Fruit fly (Drosophila melanogaster) whole organism, prepupa: Measurements from ENCODE around the gene P5CDh2.

ENCODE experiments used
- Blimp-1 ChIP-seq: fragments of 200-800 bp; sonication (Bioruptor generic); optimal IDR thresholded peaks from 3 replicates; lab custom pipeline; 2017; ENCODE audit warnings: missing biosample characterization, missing genetic modification characterization, mild to moderate bottlenecking, moderate library complexity, missing genetic modification reagents
- CG10631 ChIP-seq: fragments of 200-800 bp; sonication (Bioruptor generic); optimal IDR thresholded peaks from 2 replicates; lab custom pipeline; 2016; ENCODE audit warnings: missing biosample characterization, missing genetic modification characterization
- CG10669 ChIP-seq: fragments of 200-800 bp; sonication (Bioruptor generic); optimal IDR thresholded peaks from 3 replicates; lab custom pipeline; 2018; ENCODE audit warnings: missing biosample characterization, mild to moderate bottlenecking, missing genetic modification characterization, moderate library complexity
- CG11294 ChIP-seq: fragments of 200-800 bp; sonication (Bioruptor generic); IDR thresholded peaks from 2 replicates; pipeline ENCODE4 v1.3.6; 2022; ENCODE audit warnings: missing biosample characterization, missing genetic modification characterization
- CG11762 ChIP-seq: fragments of 200-800 bp; sonication (Bioruptor generic); optimal IDR thresholded peaks from 3 replicates; lab custom pipeline; 2016; ENCODE audit warnings: missing biosample characterization, missing genetic modification characterization; ENCODE audit not compliant: insufficient read depth
- CG11902 ChIP-seq: fragments of 200-800 bp; sonication (Bioruptor generic); optimal IDR thresholded peaks from 3 replicates; lab custom pipeline; 2016; ENCODE audit warnings: missing biosample characterization, missing genetic modification characterization
- CG15336 ChIP-seq: fragments of 200-800 bp; sonication (Bioruptor generic); IDR thresholded peaks from 2 replicates; pipeline ENCODE4 v1.3.6; 2022; ENCODE audit warnings: missing biosample characterization, missing genetic modification characterization
- CG31627 ChIP-seq: fragments of 200-800 bp; sonication (Bioruptor generic); optimal IDR thresholded peaks from 3 replicates; lab custom pipeline; 2016; ENCODE audit warnings: missing biosample characterization, missing genetic modification characterization
- CG34406 ChIP-seq: fragments of 200-800 bp; sonication (Bioruptor generic); optimal IDR thresholded peaks from 3 replicates; lab custom pipeline; 2016; ENCODE audit warnings: missing biosample characterization, missing genetic modification characterization
- CG3919 ChIP-seq: fragments of 200-800 bp; sonication (Bioruptor generic); optimal IDR thresholded peaks from 3 replicates; lab custom pipeline; 2016; ENCODE audit warnings: missing biosample characterization, missing genetic modification characterization
- CG6163 ChIP-seq: fragments of 200-800 bp; sonication (Bioruptor generic); IDR thresholded peaks from 3 replicates; pipeline ENCODE4 v1.3.6; 2022; ENCODE audit warnings: missing biosample characterization, missing genetic modification characterization
- CG6276 ChIP-seq: fragments of 200-800 bp; sonication (Bioruptor generic); optimal IDR thresholded peaks from 2 replicates; lab custom pipeline; 2017; ENCODE audit warnings: missing biosample characterization, mild to moderate bottlenecking, missing genetic modification characterization
- CG6792 ChIP-seq: fragments of 200-800 bp; sonication (Bioruptor generic); optimal IDR thresholded peaks from 3 replicates; lab custom pipeline; 2016; ENCODE audit warnings: missing biosample characterization, missing genetic modification characterization
- CG6808 ChIP-seq: fragments of 200-800 bp; sonication (Bioruptor generic); optimal IDR thresholded peaks from 3 replicates; lab custom pipeline; 2017; ENCODE audit warnings: missing biosample characterization, missing genetic modification characterization, mild to moderate bottlenecking, moderate library complexity, missing genetic modification reagents
- CG6854 ChIP-seq: fragments of 200-800 bp; sonication (Bioruptor generic); optimal IDR thresholded peaks from 2 replicates; lab custom pipeline; 2017; ENCODE audit warnings: missing biosample characterization, mild to moderate bottlenecking, missing genetic modification characterization
- CG8319 ChIP-seq: fragments of 200-800 bp; sonication (Bioruptor generic); optimal IDR thresholded peaks from 3 replicates; lab custom pipeline; 2016; ENCODE audit warnings: missing biosample characterization, missing genetic modification characterization
- CG8632 ChIP-seq: fragments of 200-800 bp; sonication (Bioruptor generic); optimal IDR thresholded peaks from 3 replicates; lab custom pipeline; 2016; ENCODE audit warnings: missing biosample characterization, missing genetic modification characterization
- CG9139 ChIP-seq: fragments of 200-800 bp; sonication (Bioruptor generic); optimal IDR thresholded peaks from 3 replicates; lab custom pipeline; 2017; ENCODE audit warnings: missing biosample characterization, mild to moderate bottlenecking, missing genetic modification characterization
- Eip75B ChIP-seq: fragments of 200-800 bp; sonication (Bioruptor generic); optimal IDR thresholded peaks from 3 replicates; lab custom pipeline; 2016; ENCODE audit warnings: missing biosample characterization, missing genetic modification characterization
- Eip78C ChIP-seq: fragments of 200-800 bp; sonication (Bioruptor generic); peaks from one replicate; lab custom pipeline; 2016; ENCODE audit warnings: missing biosample characterization, missing genetic modification characterization
- Hr39 ChIP-seq: fragments of 200-800 bp; sonication (Bioruptor generic); optimal IDR thresholded peaks from 2 replicates; lab custom pipeline; 2016; ENCODE audit warnings: missing biosample characterization, missing genetic modification characterization
- Hr4 ChIP-seq: fragments of 200-800 bp; sonication (Bioruptor generic); optimal IDR thresholded peaks from 3 replicates; lab custom pipeline; 2016; ENCODE audit warnings: missing biosample characterization, missing genetic modification characterization
- Met ChIP-seq: fragments of 200-800 bp; sonication (Bioruptor generic); optimal IDR thresholded peaks from 3 replicates; lab custom pipeline; 2016; ENCODE audit warnings: missing biosample characterization, missing genetic modification characterization
- OdsH ChIP-seq: fragments of 200-800 bp; sonication (Bioruptor generic); optimal IDR thresholded peaks from 3 replicates; lab custom pipeline; 2016; ENCODE audit warnings: missing biosample characterization, missing genetic modification characterization
- Smox ChIP-seq: fragments of 200-800 bp; sonication (Bioruptor generic); optimal IDR thresholded peaks from 3 replicates; lab custom pipeline; 2016; ENCODE audit warnings: missing biosample characterization, missing genetic modification characterization
- Sox102F ChIP-seq: fragments of 200-800 bp; sonication (Bioruptor generic); optimal IDR thresholded peaks from 2 replicates; lab custom pipeline; 2016; ENCODE audit warnings: missing biosample characterization, mild to moderate bottlenecking, missing genetic modification characterization
- Sox14 ChIP-seq: fragments of 200-800 bp; sonication (Bioruptor generic); optimal IDR thresholded peaks from 3 replicates; lab custom pipeline; 2016; ENCODE audit warnings: missing biosample characterization, missing genetic modification characterization
- achi ChIP-seq: fragments of 200-800 bp; sonication (Bioruptor generic); optimal IDR thresholded peaks from 3 replicates; lab custom pipeline; 2016; ENCODE audit warnings: missing biosample characterization, missing genetic modification characterization
- acj6 ChIP-seq: fragments of 200-800 bp; sonication (Bioruptor generic); optimal IDR thresholded peaks from 3 replicates; lab custom pipeline; 2016; ENCODE audit warnings: missing biosample characterization, missing genetic modification characterization
- cyc ChIP-seq: fragments of 200-800 bp; sonication (Bioruptor generic); optimal IDR thresholded peaks from 3 replicates; lab custom pipeline; 2016; ENCODE audit warnings: missing biosample characterization, missing genetic modification characterization
- dac ChIP-seq: fragments of 200-800 bp; sonication (Bioruptor generic); optimal IDR thresholded peaks from 2 replicates; lab custom pipeline; 2017; ENCODE audit warnings: missing biosample characterization, mild to moderate bottlenecking, missing genetic modification characterization
- eg ChIP-seq: fragments of 200-800 bp; sonication (Bioruptor generic); IDR thresholded peaks from 3 replicates; pipeline ENCODE4 v1.3.6; 2022; ENCODE audit warnings: missing biosample characterization, missing genetic modification characterization
- esn ChIP-seq: fragments of 200-800 bp; sonication (Bioruptor generic); optimal IDR thresholded peaks from 2 replicates; lab custom pipeline; 2016; ENCODE audit warnings: missing biosample characterization, mild to moderate bottlenecking, missing genetic modification characterization, moderate library complexity
- fd59A ChIP-seq: fragments of 200-800 bp; sonication (Bioruptor generic); optimal IDR thresholded peaks from 2 replicates; lab custom pipeline; 2017; ENCODE audit warnings: missing biosample characterization, mild to moderate bottlenecking, missing genetic modification characterization, missing genetic modification reagents
- fkh ChIP-seq: fragments of 200-800 bp; sonication (Bioruptor generic); optimal IDR thresholded peaks from 3 replicates; lab custom pipeline; 2017; ENCODE audit warnings: missing biosample characterization, mild to moderate bottlenecking, missing genetic modification characterization, moderate library complexity
- lz ChIP-seq: fragments of 200-800 bp; sonication (Bioruptor generic); optimal IDR thresholded peaks from 3 replicates; lab custom pipeline; 2016; ENCODE audit warnings: missing biosample characterization, missing genetic modification characterization
- salr ChIP-seq, 2 experiments: fragments of 200-800 bp; sonication (Bioruptor generic); optimal IDR thresholded peaks; 3 replicates each; lab custom pipeline; 2016 to 2018; ENCODE audit warnings: missing biosample characterization in 2 of 2, missing genetic modification characterization in 2 of 2, mild to moderate bottlenecking in 1 of 2
- spab ChIP-seq: fragments of 200-800 bp; sonication (Bioruptor generic); optimal IDR thresholded peaks from 2 replicates; lab custom pipeline; 2017; ENCODE audit warnings: missing biosample characterization, mild to moderate bottlenecking, missing genetic modification characterization, missing genetic modification reagents
- ss ChIP-seq, 2 experiments: fragments of 200-800 bp; sonication (Bioruptor generic); optimal IDR thresholded peaks; 2 replicates in 1 of 2; 3 replicates in 1 of 2; lab custom pipeline; 2017 to 2018; ENCODE audit warnings: mild to moderate bottlenecking in 2 of 2, missing biosample characterization in 2 of 2, missing genetic modification characterization in 2 of 2, moderate library complexity in 1 of 2
- svp ChIP-seq: fragments of 200-800 bp; sonication (Bioruptor generic); peaks from one replicate; lab custom pipeline; 2016; ENCODE audit warnings: missing biosample characterization, missing genetic modification characterization
- topi ChIP-seq: fragments of 200-800 bp; sonication (Bioruptor generic); optimal IDR thresholded peaks from 3 replicates; lab custom pipeline; 2016; ENCODE audit warnings: missing biosample characterization, missing genetic modification characterization
- vri ChIP-seq: fragments of 200-800 bp; sonication (Bioruptor generic); optimal IDR thresholded peaks from 3 replicates; lab custom pipeline; 2016; ENCODE audit warnings: missing biosample characterization, mild to moderate bottlenecking, missing genetic modification characterization

P5CDh2 gene

dm6 chr3R:21839636-21840035, 38.1 kb upstream of the P5CDh2 start (continued):
- TF ChIP-seq cyc (GFP tag; lab: Kevin White, UChicago), result no peak
- TF ChIP-seq CG10669 (GFP tag; lab: Kevin White, UChicago), result peak; percentile 74
- peak; percentile 75 to 88 for TF ChIP-seq ss (GFP tag; optimal IDR thresholded peaks at IDR 0.05; lab: Kevin White, UChicago)
- no peak for TF ChIP-seq CG11294
- peak; percentile 17 for TF ChIP-seq fd59A
- TF ChIP-seq Hr4 (GFP tag; lab: Kevin White, UChicago), result peak; percentile 21
- peak; percentile 79 for TF ChIP-seq CG15336 (GFP tag; lab: Robert Waterston, UW)
- TF ChIP-seq Sox102F (GFP tag; lab: Kevin White, UChicago), result no peak
- TF ChIP-seq CG6276 (GFP tag; lab: Kevin White, UChicago), result peak; percentile 88
- TF ChIP-seq Smox, result peak; percentile 41
- TF ChIP-seq CG3919, result peak; percentile 68
- peak; percentile 23 for TF ChIP-seq CG31627 (GFP tag; lab: Kevin White, UChicago)
- TF ChIP-seq, all 60 proteins: peak for 42

- TF ChIP-seq vri (GFP tag; lab: Kevin White, UChicago), result peak; percentile 49
- peak; percentile 17 for TF ChIP-seq Eip78C (GFP tag; lab: Kevin White, UChicago)
- TF ChIP-seq fkh (GFP tag; lab: Kevin White, UChicago), result no peak
- TF ChIP-seq Sox102F (GFP tag; lab: Kevin White, UChicago), result no peak
- no peak for TF ChIP-seq Hr4 (GFP tag; lab: Kevin White, UChicago)
- no peak for TF ChIP-seq CG8319 (GFP tag; lab: Kevin White, UChicago)
- no peak for TF ChIP-seq CG10631 (GFP tag; lab: Kevin White, UChicago)
- no peak for TF ChIP-seq CG6163 (GFP tag; lab: Robert Waterston, UW)
- no peak for TF ChIP-seq OdsH (GFP tag; lab: Kevin White, UChicago)
- TF ChIP-seq, all 60 proteins: peak for 2
Observed at dm6 chr3R:21840432-21840831, 37.3 kb upstream of the P5CDh2 start.

dm6 chr3R:21841474-21842376, 36.0 kb upstream of the P5CDh2 start:
- TF ChIP-seq fkh (GFP tag; lab: Kevin White, UChicago) (no peak), Smox (peak; percentile 13), Eip75B (GFP tag; lab: Kevin White, UChicago) (peak; percentile 32), salr (GFP tag; optimal IDR thresholded peaks at IDR 0.05; lab: Kevin White, UChicago) (no peak), Sox14 (GFP tag; lab: Kevin White, UChicago) (peak; percentile 1), spab (peak; percentile 0), achi (GFP tag; lab: Kevin White, UChicago) (peak; percentile 1), acj6 (peak; percentile 42), esn (GFP tag; lab: Kevin White, UChicago) (peak; percentile 44), CG10631 (GFP tag; lab: Kevin White, UChicago) (peak; percentile 10), cyc (GFP tag; lab: Kevin White, UChicago) (peak; percentile 33), CG6792 (peak; percentile 30), CG31627 (GFP tag; lab: Kevin White, UChicago) (peak; percentile 31), CG9139 (GFP tag; lab: Kevin White, UChicago) (peak; percentile 3), CG6808 (GFP tag; lab: Kevin White, UChicago) (peak; percentile 44), CG34406 (GFP tag; lab: Kevin White, UChicago) (no peak), eg (no peak), CG6854 (no peak), topi (GFP tag; lab: Kevin White, UChicago) (peak; percentile 32), CG6163 (GFP tag; lab: Robert Waterston, UW) (peak; percentile 17; the same call in 1 of the 3 replicates), CG10669 (GFP tag; lab: Kevin White, UChicago) (peak; percentile 42), Hr4 (GFP tag; lab: Kevin White, UChicago) (no peak), ss (GFP tag; optimal IDR thresholded peaks at IDR 0.05; lab: Kevin White, UChicago) (peak; percentile 28), Eip78C (GFP tag; lab: Kevin White, UChicago) (peak; percentile 70), CG3919 (peak; percentile 14), dac (GFP tag; lab: Kevin White, UChicago) (no peak), lz (peak; percentile 6), CG11762 (GFP tag; lab: Kevin White, UChicago) (peak; percentile 4), Blimp-1 (GFP tag; lab: Kevin White, UChicago) (no peak), CG11902 (no peak), Met (GFP tag; lab: Kevin White, UChicago) (peak; percentile 32), Hr39 (peak; percentile 19), svp (peak; percentile 71), CG8632 (GFP tag; lab: Kevin White, UChicago) (no peak)
